Worm (Caenorhabditis elegans) whole organism, late embryonic: ENCODE measurements around the gene zipt-2.3.

Experiments used
- nfya-1 ChIP-seq: sonication (generic microtip); optimal IDR thresholded peaks from 2 replicates; lab custom pipeline; 2017; ENCODE audit warnings: missing genetic modification characterization, mild to moderate bottlenecking, missing compliant biosample characterization, antibody characterized with exemption, moderate library complexity
- pqm-1 ChIP-seq: sonication (generic microtip); optimal IDR thresholded peaks from 2 replicates; lab custom pipeline; 2016; ENCODE audit warnings: missing genetic modification characterization, missing compliant biosample characterization

DNA sequence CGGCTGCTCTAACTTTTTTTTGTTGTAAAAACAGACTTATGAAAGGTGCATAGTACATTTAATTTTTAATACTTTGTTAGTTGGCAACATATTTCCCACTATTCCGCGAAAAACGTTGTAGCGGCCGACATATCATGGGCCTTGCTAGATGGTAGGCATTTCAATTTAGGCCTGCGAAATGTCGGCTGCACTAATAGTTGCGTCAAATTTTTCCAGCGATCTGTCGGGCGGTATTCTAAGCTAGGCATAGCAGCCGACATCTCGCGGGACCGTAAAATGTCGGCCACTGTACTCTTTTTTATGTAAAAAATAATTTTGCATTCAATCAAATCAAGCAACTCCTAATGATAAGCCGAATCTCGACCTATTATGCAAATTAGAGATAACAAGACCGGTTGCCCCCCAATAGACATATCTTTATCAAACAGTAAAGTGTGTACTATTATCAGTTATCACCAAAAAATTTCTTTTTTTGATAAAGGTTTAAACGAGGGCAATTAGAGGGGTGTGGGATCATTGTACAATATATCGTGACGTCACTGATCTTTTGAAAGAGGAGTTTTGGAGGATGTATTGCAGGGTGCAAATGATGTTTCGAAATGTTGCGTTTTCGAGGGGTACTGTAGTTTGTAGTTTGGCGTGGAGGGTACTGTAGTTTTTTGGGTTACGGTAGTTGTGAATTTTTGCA, 50.5 kb downstream of the zipt-2.3 start:
- TF ChIP-seq nfya-1 (tag; lab: Kevin White, UChicago), result no peak
- TF ChIP-seq pqm-1 (tag; lab: Kevin White, UChicago), result no peak
